Worm (Caenorhabditis elegans) whole organism, L3 larva: ENCODE results near the gene E03H12.4.

Experiments
- aly-2 ChIP-seq: fragments of 150-350 bp; optimal IDR thresholded peaks from 2 replicates; lab custom pipeline; 2014; ENCODE audit warnings: missing biosample characterization, missing genetic modification characterization
- ceh-16 ChIP-seq: sonication (generic microtip); optimal IDR thresholded peaks from 2 replicates; lab custom pipeline; 2017; ENCODE audit warnings: missing biosample characterization, missing genetic modification characterization
- ceh-82 ChIP-seq: fragments of 150-350 bp; optimal IDR thresholded peaks from 2 replicates; lab custom pipeline; 2014; ENCODE audit warnings: missing biosample characterization, missing genetic modification characterization
- ceh-9 ChIP-seq: sonication (generic microtip); optimal IDR thresholded peaks from 2 replicates; lab custom pipeline; 2018; ENCODE audit warnings: missing biosample characterization, missing genetic modification characterization
- daf-12 ChIP-seq: fragments of 150-350 bp; optimal IDR thresholded peaks from 2 replicates; lab custom pipeline; 2014; ENCODE audit warnings: missing biosample characterization, missing genetic modification reagents, missing genetic modification characterization
- egl-27 ChIP-seq: sonication (generic microtip); optimal IDR thresholded peaks from 4 replicates; lab custom pipeline; 2017; ENCODE audit warnings: missing biosample characterization, missing genetic modification reagents, missing genetic modification characterization
- egl-5 ChIP-seq: fragments of 150-350 bp; optimal IDR thresholded peaks from 2 replicates; lab custom pipeline; 2017; ENCODE audit warnings: missing biosample characterization, missing genetic modification reagents, missing genetic modification characterization, inconsistent platforms
- elt-1 ChIP-seq: fragments of 150-350 bp; optimal IDR thresholded peaks from 2 replicates; lab custom pipeline; 2014; ENCODE audit warnings: missing biosample characterization, missing genetic modification characterization
- elt-2 ChIP-seq: sonication (generic microtip); optimal IDR thresholded peaks from 2 replicates; lab custom pipeline; 2016; ENCODE audit warnings: missing genetic modification reagents, mild to moderate bottlenecking, missing genetic modification characterization, missing compliant biosample characterization
- eor-1 ChIP-seq, 2 experiments: fragments of 150-350 bp; optimal IDR thresholded peaks; 2 replicates each; lab custom pipeline; 2014 to 2018; ENCODE audit warnings: missing biosample characterization in 2 of 2, missing genetic modification characterization in 2 of 2
- fkh-10 ChIP-seq: sonication (generic microtip); optimal IDR thresholded peaks from 2 replicates; lab custom pipeline; 2017; ENCODE audit warnings: missing biosample characterization, missing genetic modification reagents, missing genetic modification characterization
- fkh-2 ChIP-seq: fragments of 150-350 bp; optimal IDR thresholded peaks from 2 replicates; lab custom pipeline; 2014; ENCODE audit warnings: missing biosample characterization, missing genetic modification reagents, missing genetic modification characterization
- fos-1 ChIP-seq: fragments of 150-350 bp; optimal IDR thresholded peaks from 2 replicates; lab custom pipeline; 2014; ENCODE audit warnings: missing biosample characterization, missing genetic modification characterization
- hmg-11 ChIP-seq: sonication (generic microtip); optimal IDR thresholded peaks from 2 replicates; lab custom pipeline; 2016; ENCODE audit warnings: missing genetic modification characterization, missing compliant biosample characterization
- jun-1 ChIP-seq: fragments of 150-350 bp; optimal IDR thresholded peaks from 2 replicates; lab custom pipeline; 2014; ENCODE audit warnings: missing biosample characterization, missing genetic modification reagents, missing genetic modification characterization
- lin-15B ChIP-seq: fragments of 150-350 bp; optimal IDR thresholded peaks from 2 replicates; lab custom pipeline; 2014; ENCODE audit warnings: missing biosample characterization, missing genetic modification characterization
- lsy-12 ChIP-seq: sonication (generic microtip); optimal IDR thresholded peaks from 2 replicates; lab custom pipeline; 2016; ENCODE audit warnings: mild to moderate bottlenecking, missing genetic modification characterization, missing compliant biosample characterization
- nhr-11 ChIP-seq: fragments of 150-350 bp; optimal IDR thresholded peaks from 2 replicates; lab custom pipeline; 2014; ENCODE audit warnings: missing biosample characterization, missing genetic modification characterization
- nhr-12 ChIP-seq: fragments of 150-350 bp; optimal IDR thresholded peaks from 2 replicates; lab custom pipeline; 2014; ENCODE audit warnings: missing biosample characterization, missing genetic modification characterization
- nhr-23 ChIP-seq: fragments of 150-350 bp; optimal IDR thresholded peaks from 2 replicates; lab custom pipeline; 2014; ENCODE audit warnings: missing biosample characterization, missing genetic modification reagents, missing genetic modification characterization
- nhr-25 ChIP-seq: sonication (generic microtip); optimal IDR thresholded peaks from 2 replicates; lab custom pipeline; 2017; ENCODE audit warnings: missing biosample characterization, missing genetic modification characterization
- nhr-28 ChIP-seq: fragments of 150-350 bp; optimal IDR thresholded peaks from 2 replicates; lab custom pipeline; 2014; ENCODE audit warnings: missing biosample characterization, missing genetic modification characterization
- nhr-43 ChIP-seq: sonication (generic microtip); optimal IDR thresholded peaks from 2 replicates; lab custom pipeline; 2016; ENCODE audit warnings: mild to moderate bottlenecking, missing genetic modification characterization, missing compliant biosample characterization; ENCODE audit not compliant: poor library complexity, severe bottlenecking
- nhr-76 ChIP-seq: fragments of 150-350 bp; sonication (generic microtip); optimal IDR thresholded peaks from 5 replicates; lab custom pipeline; 2014; ENCODE audit warnings: missing biosample characterization, missing genetic modification characterization
- nhr-77 ChIP-seq: fragments of 150-350 bp; optimal IDR thresholded peaks from 2 replicates; lab custom pipeline; 2014; ENCODE audit warnings: missing biosample characterization, missing genetic modification characterization
- pha-4 ChIP-seq: fragments of 150-350 bp; optimal IDR thresholded peaks from 2 replicates; lab custom pipeline; 2014; ENCODE audit warnings: missing biosample characterization, missing genetic modification reagents, missing genetic modification characterization
- pqm-1 ChIP-seq: fragments of 150-350 bp; optimal IDR thresholded peaks from 2 replicates; lab custom pipeline; 2017; ENCODE audit warnings: missing biosample characterization, missing genetic modification characterization, inconsistent platforms
- sea-2 ChIP-seq: fragments of 150-350 bp; sonication (generic microtip); optimal IDR thresholded peaks from 4 replicates; lab custom pipeline; 2014; ENCODE audit warnings: missing biosample characterization, missing genetic modification reagents, missing genetic modification characterization
- skn-1 ChIP-seq: fragments of 150-350 bp; optimal IDR thresholded peaks from 2 replicates; lab custom pipeline; 2014; ENCODE audit warnings: missing biosample characterization, missing genetic modification characterization
- snpc-4 ChIP-seq: fragments of 150-350 bp; optimal IDR thresholded peaks from 2 replicates; lab custom pipeline; 2014; ENCODE audit warnings: missing biosample characterization, missing genetic modification characterization
- unc-39 ChIP-seq: sonication (generic microtip); optimal IDR thresholded peaks from 4 replicates; lab custom pipeline; 2017; ENCODE audit warnings: missing biosample characterization, missing genetic modification characterization
- unc-62 ChIP-seq: fragments of 150-350 bp; sonication (generic microtip); optimal IDR thresholded peaks from 4 replicates; lab custom pipeline; 2014; ENCODE audit warnings: missing biosample characterization, missing genetic modification reagents, missing genetic modification characterization
- zag-1 ChIP-seq: fragments of 150-350 bp; optimal IDR thresholded peaks from 2 replicates; lab custom pipeline; 2014; ENCODE audit warnings: missing biosample characterization, missing genetic modification characterization
- ztf-4 ChIP-seq: fragments of 150-350 bp; optimal IDR thresholded peaks from 2 replicates; lab custom pipeline; 2014; ENCODE audit warnings: missing biosample characterization, missing genetic modification characterization

E03H12.4 gene

ce11 chrIV:4986246-4986645, 3.9 kb downstream of the E03H12.4 start, which contains the start of gene clec-177:
clec-177 (plus strand) TSS chrIV:4986546.
- TF ChIP-seq elt-1 (tag; lab: Kevin White, UChicago) = no peak
- no peak for TF ChIP-seq nhr-43 (tag; lab: Kevin White, UChicago)
- no peak for TF ChIP-seq ztf-4 (tag; lab: Kevin White, UChicago)
- no peak for TF ChIP-seq nhr-76 (tag; lab: Kevin White, UChicago)
- TF ChIP-seq pqm-1 (tag; lab: Kevin White, UChicago) = no peak
- no peak for TF ChIP-seq fkh-10
- no peak for TF ChIP-seq daf-12
- no peak for TF ChIP-seq snpc-4 (tag; lab: Kevin White, UChicago)
- TF ChIP-seq sea-2 (GFP tag; lab: Kevin White, UChicago) = no peak
- TF ChIP-seq fos-1 (tag; lab: Kevin White, UChicago) = no peak
- no peak for TF ChIP-seq pha-4
- TF ChIP-seq ceh-9 (tag; lab: Kevin White, UChicago) = no peak
- no peak for TF ChIP-seq nhr-77 (tag; lab: Kevin White, UChicago)
- no peak for TF ChIP-seq nhr-11 (tag; lab: Kevin White, UChicago)
- no peak for TF ChIP-seq unc-39

ce11 chrIV:4988531-4988930, 6.1 kb downstream of the E03H12.4 start, which contains the start of gene E03H12.7:
E03H12.7 (minus strand) TSS chrIV:4988631.
- TF ChIP-seq fkh-2 (tag; lab: Kevin White, UChicago) = no peak
- no peak for TF ChIP-seq lin-15B
- TF ChIP-seq daf-12 = no peak
- TF ChIP-seq egl-27 (tag; lab: Kevin White, UChicago) = no peak
- no peak for TF ChIP-seq pha-4
- TF ChIP-seq eor-1 (tag; optimal IDR thresholded peaks at IDR 0.05; lab: Kevin White, UChicago) = no peak
- TF ChIP-seq unc-62 (GFP tag; lab: Kevin White, UChicago) = no peak
- TF ChIP-seq nhr-25 = no peak
- TF ChIP-seq pqm-1 (tag; lab: Kevin White, UChicago) = no peak
- no peak for TF ChIP-seq nhr-12 (tag; lab: Kevin White, UChicago)
- no peak for TF ChIP-seq jun-1 (tag; lab: Kevin White, UChicago)
- TF ChIP-seq sea-2 (GFP tag; lab: Kevin White, UChicago) = no peak
- no peak for TF ChIP-seq elt-2 (tag; lab: Kevin White, UChicago)
- no peak for TF ChIP-seq elt-1 (tag; lab: Kevin White, UChicago)
- TF ChIP-seq aly-2 (tag; lab: Kevin White, UChicago) = no peak
- TF ChIP-seq skn-1 = no peak
- TF ChIP-seq nhr-76 (tag; lab: Kevin White, UChicago) = no peak
- TF ChIP-seq ceh-16 (tag; lab: Kevin White, UChicago) = no peak

ce11 chrIV:4992089-4992488, 9.7 kb downstream of the E03H12.4 start, which contains the start of gene str-162:
str-162 (plus strand) TSS chrIV:4992389.
- TF ChIP-seq elt-1 (tag; lab: Kevin White, UChicago) (no peak), nhr-11 (tag; lab: Kevin White, UChicago) (no peak), lin-15B (no peak), hmg-11 (tag; lab: Kevin White, UChicago) (no peak), zag-1 (no peak), pha-4 (no peak), jun-1 (tag; lab: Kevin White, UChicago) (no peak), egl-5 (tag; lab: Kevin White, UChicago) (no peak), lsy-12 (tag; lab: Kevin White, UChicago) (no peak), skn-1 (no peak), nhr-28 (tag; lab: Kevin White, UChicago) (no peak), fos-1 (tag; lab: Kevin White, UChicago) (no peak), egl-27 (tag; lab: Kevin White, UChicago) (no peak), pqm-1 (tag; lab: Kevin White, UChicago) (no peak), ceh-82 (tag; lab: Kevin White, UChicago) (no peak), nhr-23 (tag; lab: Kevin White, UChicago) (no peak), daf-12 (no peak), nhr-25 (no peak), sea-2 (GFP tag; lab: Kevin White, UChicago) (no peak)
- TF ChIP-seq, all 47 proteins: peak for 0

ce11 chrIV:4993128-4993527, 10.7 kb downstream of the E03H12.4 start:
- TF ChIP-seq jun-1 (tag; lab: Kevin White, UChicago) (no peak), hmg-11 (tag; lab: Kevin White, UChicago) (no peak), zag-1 (no peak), ztf-4 (tag; lab: Kevin White, UChicago) (no peak), nhr-43 (tag; lab: Kevin White, UChicago) (no peak), fkh-10 (no peak), aly-2 (tag; lab: Kevin White, UChicago) (no peak), ceh-16 (tag; lab: Kevin White, UChicago) (no peak), nhr-23 (tag; lab: Kevin White, UChicago) (no peak)
